In the genomic region with DNA sequence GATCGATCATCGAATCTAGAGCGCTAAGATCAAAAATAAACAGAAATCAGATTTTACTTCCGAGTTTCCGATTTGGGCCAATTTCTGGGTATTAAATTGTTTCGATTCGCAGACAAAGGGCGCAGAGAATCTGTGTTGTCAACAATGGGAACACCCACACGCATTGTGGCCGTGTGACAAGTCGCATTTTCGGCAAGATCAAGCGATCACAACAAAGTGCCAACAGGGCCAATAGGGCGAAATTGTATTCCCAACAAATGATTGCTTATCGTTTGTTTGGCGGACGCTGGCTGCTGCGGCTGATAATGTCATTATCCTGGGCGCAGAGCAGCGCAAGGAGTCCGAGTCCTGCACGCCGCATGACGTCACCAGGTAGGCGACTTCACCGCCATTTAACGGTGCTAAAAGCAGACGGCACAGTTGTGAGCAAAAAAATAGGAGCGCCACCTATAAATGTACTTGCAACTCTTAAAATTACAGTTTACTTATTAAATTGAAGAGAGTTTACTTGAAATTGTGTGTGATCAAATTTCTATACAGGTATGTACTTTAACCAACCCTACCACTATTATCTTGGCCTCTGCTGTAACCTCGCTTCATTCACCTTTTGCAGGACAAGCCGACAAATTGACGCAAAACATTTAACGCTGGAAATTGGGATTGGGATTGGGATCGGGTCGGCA, we compare ENCODE assay signal across 1 fruit fly cellular context.
A peak's percentile ranks its signal among the peaks of the same experiment; 100 is the strongest.
TF ChIP-seq lines count a peak whose summit lies in the region.

No protein-coding gene starts in this region.

TF ChIP-seq in whole organism, embryonic, 481 proteins besides CTCF, POLR2A, EP300 and RAD21 (continued from another document and continues in another):
- TF ChIP-seq slp2 (GFP tag; optimal IDR thresholded peaks at IDR 0.05; lab: Kevin White, UChicago): peak; percentile 48
- peak in 1 of 2 experiments; percentile 62 for TF ChIP-seq bsh (GFP tag; optimal IDR thresholded peaks at IDR 0.05; lab: Kevin White, UChicago)
- TF ChIP-seq Abd-B (GFP tag; optimal IDR thresholded peaks at IDR 0.05; lab: Kevin White, UChicago): peak; percentile 55
- peak; percentile 46 for TF ChIP-seq CG14014 (GFP tag; IDR thresholded peaks at IDR 0.05; lab: Robert Waterston, UW)
- TF ChIP-seq CG11247 (GFP tag; IDR thresholded peaks at IDR 0.05; lab: Robert Waterston, UW): peak; percentile 56; the same call in 1 of the 2 replicates
- peak; percentile 63 for TF ChIP-seq Mes4 (GFP tag; optimal IDR thresholded peaks at IDR 0.05; lab: Kevin White, UChicago)
- peak; percentile 13 for TF ChIP-seq sqz (GFP tag; optimal IDR thresholded peaks at IDR 0.05; lab: Kevin White, UChicago)
- peak; percentile 47; the same call in 1 of the 2 replicates for TF ChIP-seq stc (GFP tag; IDR thresholded peaks at IDR 0.05; lab: Robert Waterston, UW)
- no peak for TF ChIP-seq cad (GFP tag; optimal IDR thresholded peaks at IDR 0.05; lab: Kevin White, UChicago)
- TF ChIP-seq Ada2b (GFP tag; IDR thresholded peaks at IDR 0.05; lab: Robert Waterston, UW): peak; percentile 69; the same call in 1 of the 2 replicates
- TF ChIP-seq CG7556 (GFP tag; optimal IDR thresholded peaks at IDR 0.05; lab: Kevin White, UChicago): peak; percentile 52
- no peak for TF ChIP-seq repo (GFP tag; optimal IDR thresholded peaks at IDR 0.05; lab: Kevin White, UChicago)
- no peak for TF ChIP-seq exex (tag; optimal IDR thresholded peaks at IDR 0.05; lab: Kevin White, UChicago)
- peak; percentile 88 for TF ChIP-seq Chrac-16 (GFP tag; optimal IDR thresholded peaks at IDR 0.05; lab: Kevin White, UChicago)
- no peak for TF ChIP-seq BEAF-32 (GFP tag; optimal IDR thresholded peaks at IDR 0.05; lab: Kevin White, UChicago)
- peak; percentile 56 for TF ChIP-seq tin (GFP tag; optimal IDR thresholded peaks at IDR 0.05; lab: Kevin White, UChicago)
- TF ChIP-seq emc (GFP tag; optimal IDR thresholded peaks at IDR 0.05; lab: Kevin White, UChicago): no peak
- TF ChIP-seq esg (GFP tag; conservative IDR thresholded peaks at IDR 0.05; lab: Robert Waterston, UW): peak; percentile 39; the same call in 1 of the 2 replicates
- TF ChIP-seq MTF-1 (GFP tag; optimal IDR thresholded peaks at IDR 0.05; lab: Kevin White, UChicago; ENCODE audit: borderline replicate concordance): no peak
- peak; percentile 21 for TF ChIP-seq Lhr (GFP tag; optimal IDR thresholded peaks at IDR 0.05; lab: Kevin White, UChicago)
- peak; percentile 21 for TF ChIP-seq Max (GFP tag; optimal IDR thresholded peaks at IDR 0.05; lab: Kevin White, UChicago)
- peak; percentile 3 for TF ChIP-seq HmgZ (tag; optimal IDR thresholded peaks at IDR 0.05; lab: Kevin White, UChicago)
- peak; percentile 13 for TF ChIP-seq Six4 (GFP tag; optimal IDR thresholded peaks at IDR 0.05; lab: Kevin White, UChicago)
- no peak for TF ChIP-seq crol (GFP tag; IDR thresholded peaks at IDR 0.05; lab: Robert Waterston, UW)
- peak; percentile 49 for TF ChIP-seq bcd (GFP tag; optimal IDR thresholded peaks at IDR 0.05; lab: Kevin White, UChicago)
- TF ChIP-seq hb (GFP tag; IDR thresholded peaks at IDR 0.05; lab: Robert Waterston, UW; ENCODE audit: partially characterized antibody): no peak
- TF ChIP-seq CG6813 (GFP tag; optimal IDR thresholded peaks at IDR 0.05; lab: Kevin White, UChicago): peak; percentile 45
- TF ChIP-seq CG6175 (GFP tag; IDR thresholded peaks at IDR 0.05; lab: Robert Waterston, UW): no peak
- TF ChIP-seq CG8388 (GFP tag; optimal IDR thresholded peaks at IDR 0.05; lab: Kevin White, UChicago): peak; percentile 46
- TF ChIP-seq vvl (GFP tag; IDR thresholded peaks at IDR 0.05; lab: Robert Waterston, UW): peak; percentile 83
- TF ChIP-seq dan (GFP tag; IDR thresholded peaks at IDR 0.05; lab: Robert Waterston, UW): peak; percentile 80
- peak; percentile 97 for TF ChIP-seq D (optimal IDR thresholded peaks at IDR 0.05; lab: Kevin White, UChicago)
- TF ChIP-seq D (GFP tag; optimal IDR thresholded peaks at IDR 0.05; lab: Kevin White, UChicago): peak; percentile 44
- peak; percentile 26 for TF ChIP-seq tx (GFP tag; optimal IDR thresholded peaks at IDR 0.05; lab: Kevin White, UChicago)
- TF ChIP-seq ERR (GFP tag; optimal IDR thresholded peaks at IDR 0.05; lab: Kevin White, UChicago): no peak
- peak; percentile 62 for TF ChIP-seq unpg (GFP tag; optimal IDR thresholded peaks at IDR 0.05; lab: Kevin White, UChicago)
- TF ChIP-seq sr (GFP tag; IDR thresholded peaks at IDR 0.05; lab: Robert Waterston, UW): no peak
- TF ChIP-seq CG2875 (GFP tag; optimal IDR thresholded peaks at IDR 0.05; lab: Kevin White, UChicago): peak; percentile 28
- no peak for TF ChIP-seq sc (optimal IDR thresholded peaks at IDR 0.05; lab: Kevin White, UChicago)
- TF ChIP-seq sc (GFP tag; optimal IDR thresholded peaks at IDR 0.05; lab: Kevin White, UChicago): peak; percentile 47
- TF ChIP-seq CG4617 (GFP tag; optimal IDR thresholded peaks at IDR 0.05; lab: Kevin White, UChicago; ENCODE audit: borderline replicate concordance): peak; percentile 33
- TF ChIP-seq org-1 (GFP tag; optimal IDR thresholded peaks at IDR 0.05; lab: Kevin White, UChicago): peak; percentile 60
- TF ChIP-seq Hsf (GFP tag; optimal IDR thresholded peaks at IDR 0.05; lab: Kevin White, UChicago): peak; percentile 70
- peak; percentile 95 for TF ChIP-seq CG15479 (GFP tag; optimal IDR thresholded peaks at IDR 0.05; lab: Kevin White, UChicago)
- no peak for TF ChIP-seq CG15073 (GFP tag; optimal IDR thresholded peaks at IDR 0.05; lab: Kevin White, UChicago)
- no peak for TF ChIP-seq corto (GFP tag; optimal IDR thresholded peaks at IDR 0.05; lab: Kevin White, UChicago)
- TF ChIP-seq CG11093 (GFP tag; IDR thresholded peaks at IDR 0.05; lab: Robert Waterston, UW): 0 out of 3 replicates have a peak, but pooled peaks have one; percentile 38
- TF ChIP-seq chm (GFP tag; IDR thresholded peaks at IDR 0.05; lab: Robert Waterston, UW): peak; percentile 66; the same call in 1 of the 2 replicates
- TF ChIP-seq Lpt (GFP tag; optimal IDR thresholded peaks at IDR 0.05; lab: Kevin White, UChicago): no peak
- no peak for TF ChIP-seq BtbVII (GFP tag; optimal IDR thresholded peaks at IDR 0.05; lab: Kevin White, UChicago)
- TF ChIP-seq CG33557 (GFP tag; optimal IDR thresholded peaks at IDR 0.05; lab: Kevin White, UChicago): peak; percentile 70
- no peak for TF ChIP-seq cwo (GFP tag; optimal IDR thresholded peaks at IDR 0.05; lab: Kevin White, UChicago)
- TF ChIP-seq E2f1 (GFP tag; IDR thresholded peaks at IDR 0.05; lab: Robert Waterston, UW): peak; percentile 56
- no peak for TF ChIP-seq Meics (GFP tag; optimal IDR thresholded peaks at IDR 0.05; lab: Kevin White, UChicago)
- TF ChIP-seq CG17568 (GFP tag; optimal IDR thresholded peaks at IDR 0.05; lab: Kevin White, UChicago): peak; percentile 23
- TF ChIP-seq CG2712 (tag; optimal IDR thresholded peaks at IDR 0.05; lab: Kevin White, UChicago): peak; percentile 82
- no peak for TF ChIP-seq prd (optimal IDR thresholded peaks at IDR 0.05; lab: Kevin White, UChicago)
- peak; percentile 98 for TF ChIP-seq prd (GFP tag; IDR thresholded peaks at IDR 0.05; lab: Robert Waterston, UW)
- peak; percentile 51 for TF ChIP-seq dati (GFP tag; IDR thresholded peaks at IDR 0.05; lab: Robert Waterston, UW)
- TF ChIP-seq CG14050 (GFP tag; IDR thresholded peaks at IDR 0.05; lab: Robert Waterston, UW): peak; percentile 64; the same call in 2 of the 3 replicates
- TF ChIP-seq dysf (GFP tag; IDR thresholded peaks at IDR 0.05; lab: Robert Waterston, UW): peak; percentile 60; the same call in 1 of the 3 replicates
- peak; percentile 75 for TF ChIP-seq row (GFP tag; IDR thresholded peaks at IDR 0.05; lab: Robert Waterston, UW)
- no peak for TF ChIP-seq sima (GFP tag; optimal IDR thresholded peaks at IDR 0.05; lab: Kevin White, UChicago)
- TF ChIP-seq CG18476 (GFP tag; optimal IDR thresholded peaks at IDR 0.05; lab: Kevin White, UChicago): peak; percentile 35
- peak; percentile 2 for TF ChIP-seq CG8281 (tag; optimal IDR thresholded peaks at IDR 0.05; lab: Kevin White, UChicago)
- TF ChIP-seq CG17385 (GFP tag; optimal IDR thresholded peaks at IDR 0.05; lab: Kevin White, UChicago): peak; percentile 27
- peak; percentile 62 for TF ChIP-seq slbo (GFP tag; IDR thresholded peaks at IDR 0.05; lab: Robert Waterston, UW)
- TF ChIP-seq Jarid2 (GFP tag; optimal IDR thresholded peaks at IDR 0.05; lab: Kevin White, UChicago): no peak
- TF ChIP-seq hkb (optimal IDR thresholded peaks at IDR 0.05; lab: Kevin White, UChicago): no peak
- TF ChIP-seq hkb (GFP tag; IDR thresholded peaks at IDR 0.05; lab: Robert Waterston, UW): peak; percentile 76
- TF ChIP-seq CG6654 (GFP tag; optimal IDR thresholded peaks at IDR 0.05; lab: Kevin White, UChicago): no peak
- TF ChIP-seq CG11504 (tag; optimal IDR thresholded peaks at IDR 0.05; lab: Kevin White, UChicago): peak; percentile 51
- TF ChIP-seq CG1529 (GFP tag; optimal IDR thresholded peaks at IDR 0.05; lab: Kevin White, UChicago): peak; percentile 27
- 0 out of 2 replicates have a peak, but pooled peaks have one; percentile 42 for TF ChIP-seq seq (GFP tag; IDR thresholded peaks at IDR 0.05; lab: Robert Waterston, UW)
- TF ChIP-seq CG2120 (GFP tag; optimal IDR thresholded peaks at IDR 0.05; lab: Kevin White, UChicago): no peak
- TF ChIP-seq Ets97D (GFP tag; optimal IDR thresholded peaks at IDR 0.05; lab: Kevin White, UChicago): no peak
- TF ChIP-seq ranshi (GFP tag; IDR thresholded peaks at IDR 0.05; lab: Robert Waterston, UW): peak; percentile 68; the same call in 1 of the 2 replicates
- no peak for TF ChIP-seq Nf-YA (GFP tag; IDR thresholded peaks at IDR 0.05; lab: Robert Waterston, UW)
- TF ChIP-seq lab (GFP tag; optimal IDR thresholded peaks at IDR 0.05; lab: Kevin White, UChicago): peak; percentile 12
- peak; percentile 16 for TF ChIP-seq Dip3 (GFP tag; optimal IDR thresholded peaks at IDR 0.05; lab: Kevin White, UChicago)
- no peak for TF ChIP-seq lbe (GFP tag; optimal IDR thresholded peaks at IDR 0.05; lab: Kevin White, UChicago)
- peak; percentile 93 for TF ChIP-seq Elba2 (GFP tag; optimal IDR thresholded peaks at IDR 0.05; lab: Kevin White, UChicago)
- TF ChIP-seq her (GFP tag; optimal IDR thresholded peaks at IDR 0.05; lab: Kevin White, UChicago): no peak
- TF ChIP-seq jumu (GFP tag; optimal IDR thresholded peaks at IDR 0.05; lab: Kevin White, UChicago): peak; percentile 63
- peak; percentile 67 for TF ChIP-seq yki (optimal IDR thresholded peaks at IDR 0.05; lab: Kevin White, UChicago)
- no peak for TF ChIP-seq cg (GFP tag; optimal IDR thresholded peaks at IDR 0.05; lab: Kevin White, UChicago)
- TF ChIP-seq CG4707 (GFP tag; optimal IDR thresholded peaks at IDR 0.05; lab: Kevin White, UChicago): no peak
- TF ChIP-seq CG17361 (GFP tag; IDR thresholded peaks at IDR 0.05; lab: Robert Waterston, UW): peak; percentile 54
- TF ChIP-seq gsb-n (tag; optimal IDR thresholded peaks at IDR 0.05; lab: Kevin White, UChicago): peak; percentile 73
- TF ChIP-seq CG6272 (GFP tag; IDR thresholded peaks at IDR 0.05; lab: Robert Waterston, UW): no peak
- peak; percentile 63 for TF ChIP-seq CG7839 (tag; optimal IDR thresholded peaks at IDR 0.05; lab: Kevin White, UChicago)
- TF ChIP-seq CG5953 (GFP tag; IDR thresholded peaks at IDR 0.05; lab: Robert Waterston, UW): no peak
- no peak for TF ChIP-seq ATbp (GFP tag; optimal IDR thresholded peaks at IDR 0.05; lab: Kevin White, UChicago)
- no peak for TF ChIP-seq sna (GFP tag; IDR thresholded peaks at IDR 0.05; lab: Robert Waterston, UW; ENCODE audit: partially characterized antibody)
- peak; percentile 58; the same call in 1 of the 2 replicates for TF ChIP-seq CG10366 (GFP tag; IDR thresholded peaks at IDR 0.05; lab: Robert Waterston, UW)
- TF ChIP-seq chif (GFP tag; optimal IDR thresholded peaks at IDR 0.05; lab: Kevin White, UChicago): peak; percentile 54 to 88
- no peak for TF ChIP-seq Dref (GFP tag; IDR thresholded peaks at IDR 0.05; lab: Robert Waterston, UW)
- no peak for TF ChIP-seq ems (GFP tag; optimal IDR thresholded peaks at IDR 0.05; lab: Kevin White, UChicago)
- TF ChIP-seq CG11398 (GFP tag; optimal IDR thresholded peaks at IDR 0.05; lab: Kevin White, UChicago): peak; percentile 59
- peak; percentile 70 for TF ChIP-seq gt (GFP tag; IDR thresholded peaks at IDR 0.05; lab: Robert Waterston, UW)
- TF ChIP-seq CG11696 (GFP tag; IDR thresholded peaks at IDR 0.05; lab: Robert Waterston, UW): peak; percentile 97
- TF ChIP-seq dmrt99B (tag; optimal IDR thresholded peaks at IDR 0.05; lab: Kevin White, UChicago): peak; percentile 34
- TF ChIP-seq CG7357 (GFP tag; IDR thresholded peaks at IDR 0.05; lab: Robert Waterston, UW): peak; percentile 62; the same call in 2 of the 3 replicates
- peak; percentile 34 for TF ChIP-seq Spps (tag; optimal IDR thresholded peaks at IDR 0.05; lab: Kevin White, UChicago)
- TF ChIP-seq CG17829 (tag; optimal IDR thresholded peaks at IDR 0.05; lab: Kevin White, UChicago): peak; percentile 87
- peak; percentile 56 for TF ChIP-seq pb (GFP tag; optimal IDR thresholded peaks at IDR 0.05; lab: Kevin White, UChicago)
- TF ChIP-seq CG12155 (GFP tag; optimal IDR thresholded peaks at IDR 0.05; lab: Kevin White, UChicago): peak; percentile 27
- no peak for TF ChIP-seq CG30020 (tag; optimal IDR thresholded peaks at IDR 0.05; lab: Kevin White, UChicago)
- TF ChIP-seq klu (GFP tag; IDR thresholded peaks at IDR 0.05; lab: Robert Waterston, UW): peak; percentile 26; the same call in 1 of the 2 replicates
- peak; percentile 63 for TF ChIP-seq Bdp1 (GFP tag; optimal IDR thresholded peaks at IDR 0.05; lab: Kevin White, UChicago)
- peak; percentile 89 for TF ChIP-seq sens (GFP tag; lab: Kevin White, UChicago)
- TF ChIP-seq pan (optimal IDR thresholded peaks at IDR 0.05; lab: Kevin White, UChicago): peak in 1 of 2 experiments; percentile 7
- peak in 1 of 2 experiments; percentile 72 for TF ChIP-seq pan (GFP tag; optimal IDR thresholded peaks at IDR 0.05 in 1 of 2, IDR thresholded peaks at IDR 0.05 in 1 of 2)
- peak; percentile 85 for TF ChIP-seq CG1603 (tag; optimal IDR thresholded peaks at IDR 0.05; lab: Kevin White, UChicago)
- TF ChIP-seq az2 (GFP tag; optimal IDR thresholded peaks at IDR 0.05; lab: Kevin White, UChicago): peak; percentile 68
- TF ChIP-seq dpn (GFP tag; optimal IDR thresholded peaks at IDR 0.05; lab: Kevin White, UChicago): peak; percentile 47 to 58
- TF ChIP-seq CG16815 (GFP tag; optimal IDR thresholded peaks at IDR 0.05; lab: Kevin White, UChicago): peak; percentile 82
- peak; percentile 49 for TF ChIP-seq CG8944 (GFP tag; optimal IDR thresholded peaks at IDR 0.05; lab: Kevin White, UChicago)
- TF ChIP-seq Xrp1 (GFP tag; IDR thresholded peaks at IDR 0.05; lab: Robert Waterston, UW): peak; percentile 94
- TF ChIP-seq Pdp1 (GFP tag; optimal IDR thresholded peaks at IDR 0.05; lab: Kevin White, UChicago): peak in 1 of 2 experiments; percentile 67
- no peak for TF ChIP-seq GATAe (GFP tag; conservative IDR thresholded peaks at IDR 0.05; lab: Robert Waterston, UW)
- no peak for TF ChIP-seq B-H1 (GFP tag; IDR thresholded peaks at IDR 0.05; lab: Robert Waterston, UW)
